Fruit fly (Drosophila melanogaster) whole organism: ENCODE data around the gene Ice2.

Experiments used
- CG8478 ChIP-seq: fragments of >200 bp; optimal IDR thresholded peaks from 2 replicates; lab custom pipeline; 2018; ENCODE audit warnings: inconsistent platforms
- Dll ChIP-seq: fragments of >200 bp; optimal IDR thresholded peaks from 2 replicates; lab custom pipeline; 2017
- EcR ChIP-seq, 2 experiments: fragments of >200 bp; optimal IDR thresholded peaks; 2 replicates each; lab custom pipeline; 2017; ENCODE audit warnings: missing biosample characterization in 2 of 2, missing genetic modification characterization in 2 of 2, missing genetic modification reagents in 2 of 2
- pan ChIP-seq: fragments of >200 bp; optimal IDR thresholded peaks from 2 replicates; lab custom pipeline; 2017
- psq ChIP-seq: fragments of >200 bp; optimal IDR thresholded peaks from 2 replicates; lab custom pipeline; 2017
- usp ChIP-seq: fragments of >200 bp; optimal IDR thresholded peaks from 2 replicates; lab custom pipeline; 2017; ENCODE audit warnings: missing biosample characterization, missing genetic modification characterization, mixed read lengths

dm6 chr3R:21092036-21092435, 38.0 kb upstream of the Ice2 start:
- TF ChIP-seq pan (lab: Kevin White, UChicago) (no peak), EcR (GFP tag; optimal IDR thresholded peaks at IDR 0.05; lab: Kevin White, UChicago) (no peak), usp (GFP tag; lab: Kevin White, UChicago) (no peak), psq (no peak), CG8478 (no peak), Dll (lab: Kevin White, UChicago) (no peak)
